In genomic region chrX:9658095-9658838, dm6 we compare ENCODE assay signal across 6 fruit fly cellular contexts.
TF ChIP-seq lines count a peak whose summit lies in the region.

No protein-coding gene starts in this region.

- TF ChIP-seq CTCF in whole organism, embryonic (GFP tag; optimal IDR thresholded peaks at IDR 0.05; lab: Kevin White, UChicago) = no peak

TF ChIP-seq in whole organism, 6 proteins besides CTCF, POLR2A, EP300 and RAD21:
- peak in 1 of 2 experiments; percentile 36 for TF ChIP-seq EcR (GFP tag; optimal IDR thresholded peaks at IDR 0.05; lab: Kevin White, UChicago)
- no peak for TF ChIP-seq psq (optimal IDR thresholded peaks at IDR 0.05; lab: Kevin White, UChicago)
- TF ChIP-seq CG8478 (optimal IDR thresholded peaks at IDR 0.05; lab: Kevin White, UChicago) = peak; percentile 69

TF ChIP-seq in whole organism, adult, 20 proteins besides CTCF, POLR2A, EP300 and RAD21 (continues in another document):
- TF ChIP-seq CG14711 (tag; optimal IDR thresholded peaks at IDR 0.05; lab: Kevin White, UChicago) (no peak), cnc (optimal IDR thresholded peaks at IDR 0.05; lab: Kevin White, UChicago) (no peak), toe (GFP tag; optimal IDR thresholded peaks at IDR 0.05; lab: Kevin White, UChicago) (no peak), CG12768 (GFP tag; optimal IDR thresholded peaks at IDR 0.05; lab: Kevin White, UChicago) (no peak), Clk (GFP tag; optimal IDR thresholded peaks at IDR 0.05; lab: Kevin White, UChicago) (no peak), CG5204 (GFP tag; optimal IDR thresholded peaks at IDR 0.05; lab: Kevin White, UChicago) (no peak), ovo (GFP tag; optimal IDR thresholded peaks at IDR 0.05; lab: Kevin White, UChicago) (no peak), kay (GFP tag; lab: Kevin White, UChicago; ENCODE audit: borderline replicate concordance) (no peak), CG33017 (tag; optimal IDR thresholded peaks at IDR 0.05; lab: Kevin White, UChicago) (no peak), pad (GFP tag; optimal IDR thresholded peaks at IDR 0.05; lab: Kevin White, UChicago) (peak; percentile 69), cic (GFP tag; optimal IDR thresholded peaks at IDR 0.05; lab: Kevin White, UChicago) (peak; percentile 13), CG7045 (GFP tag; optimal IDR thresholded peaks at IDR 0.05; lab: Kevin White, UChicago) (no peak), Crg-1 (GFP tag; optimal IDR thresholded peaks at IDR 0.05; lab: Kevin White, UChicago) (peak; percentile 15), CG11617 (GFP tag; optimal IDR thresholded peaks at IDR 0.05; lab: Kevin White, UChicago) (no peak), tj (GFP tag; optimal IDR thresholded peaks at IDR 0.05; lab: Kevin White, UChicago) (peak; percentile 23), CG1620 (GFP tag; optimal IDR thresholded peaks at IDR 0.05; lab: Kevin White, UChicago) (no peak), Hr96 (GFP tag; optimal IDR thresholded peaks at IDR 0.05; lab: Kevin White, UChicago) (no peak), Mnt (GFP tag; optimal IDR thresholded peaks at IDR 0.05; lab: Kevin White, UChicago) (peak; percentile 91)

TF ChIP-seq in whole organism, embryonic, 481 proteins besides CTCF, POLR2A, EP300 and RAD21 (continues in another document):
- TF ChIP-seq shn (GFP tag; optimal IDR thresholded peaks at IDR 0.05; lab: Kevin White, UChicago) = peak; percentile 26
- 0 out of 3 replicates have a peak, but pooled peaks have one; percentile 12 for TF ChIP-seq row (GFP tag; IDR thresholded peaks at IDR 0.05; lab: Robert Waterston, UW)
- no peak for TF ChIP-seq D (optimal IDR thresholded peaks at IDR 0.05; lab: Kevin White, UChicago)
- TF ChIP-seq D (GFP tag; optimal IDR thresholded peaks at IDR 0.05; lab: Kevin White, UChicago) = peak; percentile 9
- peak; percentile 30; the same call in 1 of the 3 replicates for TF ChIP-seq ci (GFP tag; IDR thresholded peaks at IDR 0.05; lab: Robert Waterston, UW)
- no peak for TF ChIP-seq Usf (GFP tag; optimal IDR thresholded peaks at IDR 0.05; lab: Kevin White, UChicago)
- 0 out of 3 replicates have a peak, but pooled peaks have one; percentile 24 for TF ChIP-seq Optix (GFP tag; IDR thresholded peaks at IDR 0.05; lab: Robert Waterston, UW)
- TF ChIP-seq CkIIα-i1 (GFP tag; IDR thresholded peaks at IDR 0.05; lab: Robert Waterston, UW) = no peak
- TF ChIP-seq CG4707 (GFP tag; optimal IDR thresholded peaks at IDR 0.05; lab: Kevin White, UChicago) = peak; percentile 29
- peak; percentile 55 for TF ChIP-seq CG1832 (GFP tag; optimal IDR thresholded peaks at IDR 0.05; lab: Kevin White, UChicago)
- peak in 1 of 2 experiments; percentile 1 for TF ChIP-seq eve (GFP tag; optimal IDR thresholded peaks at IDR 0.05; lab: Kevin White, UChicago)
- peak; percentile 5; the same call in 1 of the 3 replicates for TF ChIP-seq ken (GFP tag; IDR thresholded peaks at IDR 0.05; lab: Robert Waterston, UW)
- peak in 1 of 2 experiments; percentile 58 for TF ChIP-seq Eip74EF (GFP tag; optimal IDR thresholded peaks at IDR 0.05; lab: Kevin White, UChicago)
- peak; percentile 4 for TF ChIP-seq nmo (GFP tag; optimal IDR thresholded peaks at IDR 0.05; lab: Kevin White, UChicago)
- peak; percentile 1 for TF ChIP-seq salm (tag; optimal IDR thresholded peaks at IDR 0.05; lab: Kevin White, UChicago)
- TF ChIP-seq gcm2 (GFP tag; optimal IDR thresholded peaks at IDR 0.05; lab: Kevin White, UChicago) = no peak
- peak; percentile 93 for TF ChIP-seq Blimp-1 (GFP tag; optimal IDR thresholded peaks at IDR 0.05; lab: Kevin White, UChicago)

TF ChIP-seq in whole organism, prepupa, 60 proteins besides CTCF, POLR2A, EP300 and RAD21 (continues in another document):
- TF ChIP-seq Ets96B (tag; optimal IDR thresholded peaks at IDR 0.05; lab: Kevin White, UChicago) (no peak), CG1621 (tag; optimal IDR thresholded peaks at IDR 0.05; lab: Kevin White, UChicago) (no peak), fkh (GFP tag; optimal IDR thresholded peaks at IDR 0.05; lab: Kevin White, UChicago) (peak; percentile 32), CG3032 (tag; optimal IDR thresholded peaks at IDR 0.05; lab: Kevin White, UChicago) (no peak), CG6163 (GFP tag; IDR thresholded peaks at IDR 0.05; lab: Robert Waterston, UW) (0 out of 3 replicates have a peak, but pooled peaks have one; percentile 44), Gug (GFP tag; IDR thresholded peaks at IDR 0.05; lab: Robert Waterston, UW) (no peak), Sox14 (GFP tag; optimal IDR thresholded peaks at IDR 0.05; lab: Kevin White, UChicago) (peak; percentile 74), fd59A (GFP tag; optimal IDR thresholded peaks at IDR 0.05; lab: Kevin White, UChicago) (no peak), CG6854 (GFP tag; optimal IDR thresholded peaks at IDR 0.05; lab: Kevin White, UChicago) (no peak), dac (GFP tag; optimal IDR thresholded peaks at IDR 0.05; lab: Kevin White, UChicago) (no peak), CG8119 (GFP tag; IDR thresholded peaks at IDR 0.05; lab: Robert Waterston, UW) (no peak), CG10631 (GFP tag; optimal IDR thresholded peaks at IDR 0.05; lab: Kevin White, UChicago) (no peak), Blimp-1 (GFP tag; optimal IDR thresholded peaks at IDR 0.05; lab: Kevin White, UChicago) (peak; percentile 95), CG34406 (GFP tag; optimal IDR thresholded peaks at IDR 0.05; lab: Kevin White, UChicago) (no peak), CG10669 (GFP tag; optimal IDR thresholded peaks at IDR 0.05; lab: Kevin White, UChicago) (no peak), vri (GFP tag; optimal IDR thresholded peaks at IDR 0.05; lab: Kevin White, UChicago) (peak; percentile 50), CG32006 (GFP tag; optimal IDR thresholded peaks at IDR 0.05; lab: Kevin White, UChicago) (peak; percentile 16), Lpt (GFP tag; optimal IDR thresholded peaks at IDR 0.05; lab: Kevin White, UChicago) (peak; percentile 4), acj6 (GFP tag; optimal IDR thresholded peaks at IDR 0.05; lab: Kevin White, UChicago) (peak; percentile 13)

TF ChIP-seq in whole organism, pupa, 21 proteins besides CTCF, POLR2A, EP300 and RAD21 (continues in another document):
- TF ChIP-seq Snoo (tag; optimal IDR thresholded peaks at IDR 0.05; lab: Kevin White, UChicago) = peak; percentile 3
- TF ChIP-seq EcR (GFP tag; optimal IDR thresholded peaks at IDR 0.05; lab: Kevin White, UChicago) = peak; percentile 63
- TF ChIP-seq rn (GFP tag; IDR thresholded peaks at IDR 0.05; lab: Robert Waterston, UW) = no peak
- no peak for TF ChIP-seq CG8159 (tag; optimal IDR thresholded peaks at IDR 0.05; lab: Kevin White, UChicago)
- no peak for TF ChIP-seq CG14655 (GFP tag; optimal IDR thresholded peaks at IDR 0.05; lab: Kevin White, UChicago)
- peak; percentile 17 for TF ChIP-seq CG13204 (GFP tag; optimal IDR thresholded peaks at IDR 0.05; lab: Kevin White, UChicago)
- TF ChIP-seq CG8301 (tag; optimal IDR thresholded peaks at IDR 0.05; lab: Kevin White, UChicago) = no peak
- TF ChIP-seq CG32121 (GFP tag; IDR thresholded peaks at IDR 0.05; lab: Robert Waterston, UW) = peak; percentile 31; the same call in 1 of the 2 replicates
- no peak; the same call in 1 of the 2 replicates for TF ChIP-seq Ets98B (GFP tag; IDR thresholded peaks at IDR 0.05; lab: Robert Waterston, UW)
- no peak for TF ChIP-seq CG34367 (tag; optimal IDR thresholded peaks at IDR 0.05; lab: Kevin White, UChicago)
- TF ChIP-seq CG15710 (tag; optimal IDR thresholded peaks at IDR 0.05; lab: Kevin White, UChicago) = no peak
- TF ChIP-seq CG17806 (tag; optimal IDR thresholded peaks at IDR 0.05; lab: Kevin White, UChicago) = no peak
- TF ChIP-seq gl (tag; optimal IDR thresholded peaks at IDR 0.05; lab: Kevin White, UChicago) = no peak
- no peak for TF ChIP-seq Pif1B (GFP tag; optimal IDR thresholded peaks at IDR 0.05; lab: Kevin White, UChicago)
- no peak for TF ChIP-seq D1 (tag; optimal IDR thresholded peaks at IDR 0.05; lab: Kevin White, UChicago)
- peak; percentile 4 for TF ChIP-seq Pif1A (GFP tag; optimal IDR thresholded peaks at IDR 0.05; lab: Kevin White, UChicago)
- TF ChIP-seq CG4496 (GFP tag; IDR thresholded peaks at IDR 0.05; lab: Robert Waterston, UW) = peak; percentile 48; the same call in 1 of the 3 replicates
- no peak for TF ChIP-seq CG9948 (tag; optimal IDR thresholded peaks at IDR 0.05; lab: Kevin White, UChicago)
- TF ChIP-seq CG12605 (GFP tag; IDR thresholded peaks at IDR 0.05; lab: Robert Waterston, UW) = peak; percentile 19; the same call in 1 of the 2 replicates
- peak; percentile 52; the same call in 1 of the 3 replicates for TF ChIP-seq fd96Ca (GFP tag; IDR thresholded peaks at IDR 0.05; lab: Robert Waterston, UW)

TF ChIP-seq in whole organism, wandering third instar larva, 38 proteins besides CTCF, POLR2A, EP300 and RAD21 (continues in another document):
- no peak for TF ChIP-seq Mio (GFP tag; optimal IDR thresholded peaks at IDR 0.05; lab: Kevin White, UChicago)
- no peak for TF ChIP-seq Abd-B (GFP tag; optimal IDR thresholded peaks at IDR 0.05; lab: Kevin White, UChicago)
- TF ChIP-seq Myc (optimal IDR thresholded peaks at IDR 0.05; lab: Kevin White, UChicago) = no peak
- no peak for TF ChIP-seq usp (GFP tag; optimal IDR thresholded peaks at IDR 0.05; lab: Kevin White, UChicago)
- peak in 1 of 2 experiments; percentile 9 for TF ChIP-seq foxo (GFP tag; optimal IDR thresholded peaks at IDR 0.05; lab: Kevin White, UChicago)
- TF ChIP-seq jim (GFP tag; optimal IDR thresholded peaks at IDR 0.05; lab: Kevin White, UChicago) = no peak
- no peak for TF ChIP-seq Rel (GFP tag; optimal IDR thresholded peaks at IDR 0.05; lab: Kevin White, UChicago)
- TF ChIP-seq Rel (tag; optimal IDR thresholded peaks at IDR 0.05; lab: Kevin White, UChicago) = peak; percentile 10
- no peak for TF ChIP-seq woc (GFP tag; optimal IDR thresholded peaks at IDR 0.05; lab: Kevin White, UChicago)
- no peak for TF ChIP-seq Hr83 (GFP tag; optimal IDR thresholded peaks at IDR 0.05; lab: Kevin White, UChicago; ENCODE audit: poor library complexity, severe bottlenecking)
- peak; percentile 18 for TF ChIP-seq OdsH (GFP tag; optimal IDR thresholded peaks at IDR 0.05; lab: Kevin White, UChicago)
- no peak for TF ChIP-seq dl (GFP tag; optimal IDR thresholded peaks at IDR 0.05; lab: Kevin White, UChicago; ENCODE audit: insufficient read depth in 1 of 2, partially characterized antibody in 2 of 2)
- TF ChIP-seq CG9705 (GFP tag; optimal IDR thresholded peaks at IDR 0.05; lab: Kevin White, UChicago) = no peak
- TF ChIP-seq Vsx2 (GFP tag; optimal IDR thresholded peaks at IDR 0.05; lab: Kevin White, UChicago; ENCODE audit: partially characterized antibody) = no peak
- no peak for TF ChIP-seq CrebA (GFP tag; optimal IDR thresholded peaks at IDR 0.05; lab: Kevin White, UChicago; ENCODE audit: borderline replicate concordance)
- TF ChIP-seq brk (GFP tag; optimal IDR thresholded peaks at IDR 0.05; lab: Kevin White, UChicago) = no peak
- no peak for TF ChIP-seq Hr78 (GFP tag; optimal IDR thresholded peaks at IDR 0.05; lab: Kevin White, UChicago)
- no peak for TF ChIP-seq HLH106 (tag; optimal IDR thresholded peaks at IDR 0.05; lab: Kevin White, UChicago)
- no peak for TF ChIP-seq ey (GFP tag; optimal IDR thresholded peaks at IDR 0.05; lab: Kevin White, UChicago)
- no peak for TF ChIP-seq dsf (GFP tag; optimal IDR thresholded peaks at IDR 0.05; lab: Kevin White, UChicago; ENCODE audit: borderline replicate concordance)
- TF ChIP-seq fru (GFP tag; optimal IDR thresholded peaks at IDR 0.05; lab: Kevin White, UChicago) = no peak
- TF ChIP-seq h (GFP tag; optimal IDR thresholded peaks at IDR 0.05; lab: Kevin White, UChicago) = peak; percentile 45
- TF ChIP-seq pan (optimal IDR thresholded peaks at IDR 0.05; lab: Kevin White, UChicago) = no peak
